Worm (Caenorhabditis elegans) whole organism, L4/young adult: Measurements from ENCODE around the gene atg-2.

Experiments used
- W03F9.2 ChIP-seq: fragments of 150-350 bp; optimal IDR thresholded peaks from 2 replicates; lab custom pipeline; 2014; ENCODE audit warnings: missing biosample characterization, missing genetic modification characterization
- dao-5 ChIP-seq: sonication (generic microtip); optimal IDR thresholded peaks from 2 replicates; lab custom pipeline; 2016; ENCODE audit warnings: missing genotype, missing genetic modification characterization, moderate library complexity, missing compliant biosample characterization
- him-1 ChIP-seq: sonication (generic microtip); optimal IDR thresholded peaks from 2 replicates; lab custom pipeline; 2016; ENCODE audit warnings: missing genotype, missing genetic modification reagents, missing genetic modification characterization, missing compliant biosample characterization

- no peak for TF ChIP-seq him-1 (tag; lab: Kevin White, UChicago)
- no peak for TF ChIP-seq W03F9.2 (tag; lab: Kevin White, UChicago)
- no peak for TF ChIP-seq dao-5 (tag; lab: Kevin White, UChicago)
Measured at ce11 chrX:6836065-6836527, 29.5 kb downstream of the atg-2 start, which contains the start of gene F41B4.3.
